Fruit fly (Drosophila melanogaster): Measurements from ENCODE around the gene CG4360.
A peak's percentile ranks its signal among the peaks of the same experiment; 100 is the strongest.

The CG4360 gene

dm6 chr3R:20308972-20309660, 18.7 kb downstream of the CG4360 start, which contains the start of gene Orp8 (continued):
- TF ChIP-seq CG7556 (GFP tag; optimal IDR thresholded peaks at IDR 0.05): no peak
- TF ChIP-seq H2.0 (GFP tag; IDR thresholded peaks at IDR 0.05): no peak
- TF ChIP-seq Eip74EF (GFP tag; optimal IDR thresholded peaks at IDR 0.05): peak in 1 of 2 experiments; percentile 47
- no peak for TF ChIP-seq ERR (GFP tag; optimal IDR thresholded peaks at IDR 0.05)
- no peak for TF ChIP-seq Bteb2 (GFP tag; optimal IDR thresholded peaks at IDR 0.05)
- TF ChIP-seq dimm (GFP tag; IDR thresholded peaks at IDR 0.05): no peak
- no peak for TF ChIP-seq CG3995 (GFP tag; optimal IDR thresholded peaks at IDR 0.05)
- TF ChIP-seq Dref (GFP tag; IDR thresholded peaks at IDR 0.05): peak; percentile 74
- no peak for TF ChIP-seq Sry-β (GFP tag; optimal IDR thresholded peaks at IDR 0.05)
- peak in 1 of 2 experiments; percentile 6 for TF ChIP-seq dpn (GFP tag; optimal IDR thresholded peaks at IDR 0.05)
- TF ChIP-seq D19B (GFP tag; optimal IDR thresholded peaks at IDR 0.05): no peak
- TF ChIP-seq CG10431 (GFP tag; optimal IDR thresholded peaks at IDR 0.05): no peak
- peak; percentile 56 for TF ChIP-seq Fer1 (GFP tag; optimal IDR thresholded peaks at IDR 0.05)
- TF ChIP-seq eve (GFP tag; optimal IDR thresholded peaks at IDR 0.05): no peak
- no peak for TF ChIP-seq fru (optimal IDR thresholded peaks at IDR 0.05)
- no peak for TF ChIP-seq CG32772 (GFP tag; IDR thresholded peaks at IDR 0.05)
- peak in 1 of 2 experiments; percentile 84 for TF ChIP-seq Pdp1 (GFP tag; optimal IDR thresholded peaks at IDR 0.05)
- no peak for TF ChIP-seq Gsc (GFP tag; IDR thresholded peaks at IDR 0.05)
- no peak for TF ChIP-seq CG6689 (GFP tag; IDR thresholded peaks at IDR 0.05)
- no peak for TF ChIP-seq H15 (GFP tag; IDR thresholded peaks at IDR 0.05)
- peak; percentile 30; the same call in 1 of the 2 replicates for TF ChIP-seq bbx (GFP tag; IDR thresholded peaks at IDR 0.05; ENCODE audit: partially characterized antibody)
- TF ChIP-seq chn (GFP tag; optimal IDR thresholded peaks at IDR 0.05): no peak
- TF ChIP-seq p53 (GFP tag; optimal IDR thresholded peaks at IDR 0.05): no peak
- TF ChIP-seq CG15601 (tag; optimal IDR thresholded peaks at IDR 0.05): peak; percentile 88
- TF ChIP-seq hkb (optimal IDR thresholded peaks at IDR 0.05): no peak
- TF ChIP-seq hkb (GFP tag; IDR thresholded peaks at IDR 0.05): peak; percentile 34; the same call in 1 of the 2 replicates
- no peak for TF ChIP-seq pan (optimal IDR thresholded peaks at IDR 0.05)
- TF ChIP-seq pan (GFP tag; optimal IDR thresholded peaks at IDR 0.05 in 1 of 2, IDR thresholded peaks at IDR 0.05 in 1 of 2): peak in 1 of 2 experiments; percentile 22
- peak; percentile 26; the same call in 1 of the 2 replicates for TF ChIP-seq CG2129 (GFP tag; IDR thresholded peaks at IDR 0.05; ENCODE audit: partially characterized antibody)
- peak; percentile 80 for TF ChIP-seq Myb (GFP tag; optimal IDR thresholded peaks at IDR 0.05)
- no peak for TF ChIP-seq Dip2 (GFP tag; IDR thresholded peaks at IDR 0.05)
- peak; percentile 2 for TF ChIP-seq CG10147 (GFP tag; optimal IDR thresholded peaks at IDR 0.05)
- TF ChIP-seq Drgx (GFP tag; IDR thresholded peaks at IDR 0.05): peak; percentile 69
- TF ChIP-seq CG8478 (optimal IDR thresholded peaks at IDR 0.05): no peak
- TF ChIP-seq CG6683 (GFP tag; optimal IDR thresholded peaks at IDR 0.05): no peak
- no peak for TF ChIP-seq CG31441 (GFP tag; IDR thresholded peaks at IDR 0.05)
- no peak for TF ChIP-seq Max (GFP tag; optimal IDR thresholded peaks at IDR 0.05)
- TF ChIP-seq CG14965 (GFP tag; optimal IDR thresholded peaks at IDR 0.05; ENCODE audit: borderline replicate concordance): no peak
- peak; percentile 47; the same call in 1 of the 2 replicates for TF ChIP-seq Rfx (GFP tag; IDR thresholded peaks at IDR 0.05)
- TF ChIP-seq HLHmδ (GFP tag; optimal IDR thresholded peaks at IDR 0.05): no peak
- TF ChIP-seq CG5180 (GFP tag; optimal IDR thresholded peaks at IDR 0.05): no peak
- TF ChIP-seq CG15073 (GFP tag; optimal IDR thresholded peaks at IDR 0.05): no peak
- peak; percentile 12 for TF ChIP-seq MESR4 (GFP tag; optimal IDR thresholded peaks at IDR 0.05)
- no peak for TF ChIP-seq CG17568 (GFP tag; optimal IDR thresholded peaks at IDR 0.05)
- TF ChIP-seq CG9609 (GFP tag; optimal IDR thresholded peaks at IDR 0.05): no peak
- peak; percentile 5 for TF ChIP-seq CG8359 (GFP tag; optimal IDR thresholded peaks at IDR 0.05; ENCODE audit: borderline replicate concordance)
- TF ChIP-seq BtbVII (GFP tag; optimal IDR thresholded peaks at IDR 0.05): peak; percentile 82
- no peak for TF ChIP-seq CG16863 (GFP tag; optimal IDR thresholded peaks at IDR 0.05)
- TF ChIP-seq Ssrp (tag; optimal IDR thresholded peaks at IDR 0.05): no peak
- no peak for TF ChIP-seq Antp (GFP tag; optimal IDR thresholded peaks at IDR 0.05)
- TF ChIP-seq pum (GFP tag; optimal IDR thresholded peaks at IDR 0.05): no peak

All from whole organism, embryonic.